Worm (Caenorhabditis elegans): ENCODE measurements around the gene srh-291.

The srh-291 gene

DNA sequence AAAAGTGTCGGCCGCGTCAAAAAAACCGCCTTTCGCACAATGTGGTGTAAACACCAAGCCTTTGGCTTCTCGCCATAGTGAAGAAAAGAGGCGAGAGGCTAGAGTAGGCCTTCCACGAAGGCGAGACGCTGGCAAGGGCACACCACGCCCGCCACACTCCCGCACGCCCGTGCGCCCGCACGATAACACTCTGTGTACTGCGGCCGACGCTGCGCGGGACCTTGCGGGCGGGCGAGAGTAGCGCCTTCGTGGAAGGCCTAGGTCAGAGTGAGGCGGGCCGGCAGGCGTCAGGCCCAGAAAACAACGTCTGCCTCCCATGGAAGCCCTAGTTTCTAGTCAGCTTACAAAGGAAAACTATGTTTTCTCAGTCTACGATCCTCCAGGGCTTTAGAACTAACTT, 6.7 kb downstream of the srh-291 start:
- TF ChIP-seq ces-1 (GFP tag; optimal IDR thresholded peaks at IDR 0.05) (no peak), zip-8 (tag; optimal IDR thresholded peaks at IDR 0.05) (no peak), nhr-2 (tag; optimal IDR thresholded peaks at IDR 0.05) (no peak), unc-39 (tag; optimal IDR thresholded peaks at IDR 0.05) (no peak), ceh-39 (tag; optimal IDR thresholded peaks at IDR 0.05) (no peak), sem-2 (GFP tag; optimal IDR thresholded peaks at IDR 0.05) (no peak), unc-62 (GFP tag; optimal IDR thresholded peaks at IDR 0.05) (no peak), elt-3 (tag; optimal IDR thresholded peaks at IDR 0.05) (no peak), ceh-43 (GFP tag; optimal IDR thresholded peaks at IDR 0.05) (no peak), drap-1 (GFP tag; optimal IDR thresholded peaks at IDR 0.05) (no peak), elt-1 (tag; optimal IDR thresholded peaks at IDR 0.05; ENCODE audit: borderline replicate concordance, insufficient read depth) (no peak), lin-32 (GFP tag; optimal IDR thresholded peaks at IDR 0.05) (no peak), lsy-2 (tag; optimal IDR thresholded peaks at IDR 0.05) (no peak), nhr-76 (tag; optimal IDR thresholded peaks at IDR 0.05) (no peak), unc-120 (tag; optimal IDR thresholded peaks at IDR 0.05; ENCODE audit: poor library complexity, severe bottlenecking) (no peak), ceh-83 (GFP tag; optimal IDR thresholded peaks at IDR 0.05) (no peak)

DNA sequence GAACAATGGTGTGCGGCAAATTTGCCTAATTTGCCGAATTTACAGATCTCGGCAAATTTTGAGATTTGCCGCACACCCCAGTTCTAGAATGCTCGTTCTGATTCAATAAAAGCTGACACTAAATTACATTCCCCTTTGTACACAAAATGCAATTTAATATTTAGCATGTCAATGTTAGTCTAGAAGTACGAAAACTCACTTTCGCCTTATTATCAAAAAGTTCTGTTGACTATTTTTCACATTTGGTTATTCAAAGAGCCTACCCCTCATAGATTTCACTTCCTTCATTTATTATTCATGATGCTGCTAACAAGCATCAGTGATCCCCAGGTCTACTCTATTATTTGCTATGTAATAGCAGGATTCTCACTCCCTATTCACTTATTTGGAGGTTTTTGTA, 13.1 kb downstream of the srh-291 start, which contains the start of gene srh-298:
Gene srh-298 (plus strand): TSS at position 301 of the 400 bp plus-strand sequence.
- no peak for TF ChIP-seq nhr-2 (tag; optimal IDR thresholded peaks at IDR 0.05)
- no peak for TF ChIP-seq lsy-2 (tag; optimal IDR thresholded peaks at IDR 0.05)
- no peak for TF ChIP-seq M03D4.4 (tag; optimal IDR thresholded peaks at IDR 0.05)
- no peak for TF ChIP-seq mep-1 (tag; optimal IDR thresholded peaks at IDR 0.05)
- TF ChIP-seq nhr-12 (tag; optimal IDR thresholded peaks at IDR 0.05) = no peak
- no peak for TF ChIP-seq blmp-1 (tag; optimal IDR thresholded peaks at IDR 0.05)
- no peak for TF ChIP-seq tbx-8 (GFP tag; optimal IDR thresholded peaks at IDR 0.05)
- TF ChIP-seq snpc-4 (tag; optimal IDR thresholded peaks at IDR 0.05) = no peak
- TF ChIP-seq lin-13 (tag; optimal IDR thresholded peaks at IDR 0.05) = no peak
- TF ChIP-seq ceh-39 (tag; optimal IDR thresholded peaks at IDR 0.05) = no peak
- no peak for TF ChIP-seq lin-32 (GFP tag; optimal IDR thresholded peaks at IDR 0.05)
- no peak for TF ChIP-seq nhr-28 (tag; optimal IDR thresholded peaks at IDR 0.05)
- TF ChIP-seq drap-1 (GFP tag; optimal IDR thresholded peaks at IDR 0.05) = no peak
- TF ChIP-seq elt-3 (tag; optimal IDR thresholded peaks at IDR 0.05) = no peak
- TF ChIP-seq cnd-1 (tag; optimal IDR thresholded peaks at IDR 0.05) = no peak
- TF ChIP-seq ham-2 (GFP tag; optimal IDR thresholded peaks at IDR 0.05) = no peak
- TF ChIP-seq unc-39 (tag; optimal IDR thresholded peaks at IDR 0.05) = no peak
- TF ChIP-seq ztf-11 (tag; optimal IDR thresholded peaks at IDR 0.05) = no peak
- TF ChIP-seq bed-3 (GFP tag; optimal IDR thresholded peaks at IDR 0.05) = no peak
- TF ChIP-seq mls-2 (tag; optimal IDR thresholded peaks at IDR 0.05) = no peak

DNA sequence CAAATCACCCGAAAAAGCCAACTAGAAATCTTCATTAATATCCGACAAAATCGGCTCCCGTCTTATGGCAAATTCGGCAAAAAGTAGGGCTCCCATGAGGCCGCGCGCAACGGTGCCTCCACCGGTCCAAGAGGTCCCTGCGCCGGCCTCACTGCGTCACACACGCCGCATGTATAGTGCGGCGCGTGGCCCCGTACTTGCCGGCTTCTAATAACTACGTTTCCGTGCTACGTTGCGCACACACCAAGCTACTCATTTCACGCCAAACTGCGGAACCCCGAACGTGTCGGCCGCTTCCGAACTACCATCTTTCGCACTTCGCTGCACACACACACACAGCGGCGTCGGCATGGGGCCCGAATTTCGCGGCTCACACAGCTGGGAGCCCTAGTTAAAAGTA, 14.3 kb downstream of the srh-291 start:
- TF ChIP-seq ham-2 (GFP tag; optimal IDR thresholded peaks at IDR 0.05) (no peak), ceh-43 (GFP tag; optimal IDR thresholded peaks at IDR 0.05) (no peak), lsy-2 (tag; optimal IDR thresholded peaks at IDR 0.05) (no peak), M03D4.4 (tag; optimal IDR thresholded peaks at IDR 0.05) (no peak), nhr-76 (tag; optimal IDR thresholded peaks at IDR 0.05) (no peak), elt-3 (tag; optimal IDR thresholded peaks at IDR 0.05) (no peak)

DNA sequence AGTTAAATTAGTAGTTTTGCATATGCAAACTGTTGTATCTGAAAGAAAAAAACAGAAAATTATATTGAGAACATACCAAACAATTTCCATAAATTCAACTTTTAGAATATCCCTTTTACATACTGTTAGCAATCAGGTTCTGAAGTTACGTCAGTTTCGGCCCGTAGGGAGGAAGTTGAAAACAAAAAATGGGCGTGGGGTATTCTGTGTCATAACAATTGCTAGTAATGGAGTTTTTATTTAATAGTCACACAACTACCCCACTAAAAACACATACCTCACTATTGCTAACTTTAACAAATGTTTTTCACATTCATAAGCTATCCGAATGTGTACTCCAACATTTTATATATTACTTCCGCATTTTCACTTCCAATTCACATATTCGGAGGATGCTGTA, 16.4 kb downstream of the srh-291 start, which contains the start of gene srh-300:
Gene srh-300 (plus strand): TSS at position 301 of the 400 bp plus-strand sequence.
- TF ChIP-seq elt-3 (tag; optimal IDR thresholded peaks at IDR 0.05) (no peak), ztf-11 (tag; optimal IDR thresholded peaks at IDR 0.05) (no peak), lin-32 (GFP tag; optimal IDR thresholded peaks at IDR 0.05) (no peak), bed-3 (GFP tag; optimal IDR thresholded peaks at IDR 0.05) (no peak), elt-1 (tag; optimal IDR thresholded peaks at IDR 0.05; ENCODE audit: borderline replicate concordance, insufficient read depth) (no peak), M03D4.4 (tag; optimal IDR thresholded peaks at IDR 0.05) (no peak), unc-62 (GFP tag; optimal IDR thresholded peaks at IDR 0.05) (no peak), flh-1 (GFP tag; optimal IDR thresholded peaks at IDR 0.05) (no peak), mep-1 (tag; optimal IDR thresholded peaks at IDR 0.05) (no peak)

DNA sequence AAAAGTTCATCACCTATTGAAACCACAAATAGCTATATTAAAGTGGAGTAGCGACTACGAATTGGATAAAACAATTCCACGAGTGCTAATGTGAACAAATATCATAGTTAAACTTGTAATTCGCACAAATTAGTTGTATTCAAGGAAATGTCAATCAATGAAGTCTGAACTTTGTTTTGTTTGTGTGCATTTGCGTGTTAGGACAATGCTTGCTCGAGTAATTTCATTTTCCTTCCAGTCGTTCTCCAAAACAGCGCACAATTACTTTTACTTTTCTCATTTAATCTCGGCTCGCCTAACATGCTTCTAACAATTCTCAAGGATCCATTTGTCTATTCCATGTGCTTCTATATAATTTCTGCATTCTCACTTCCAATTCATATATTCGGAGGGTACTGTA, 19.2 kb downstream of the srh-291 start, which contains the start of gene srh-301:
Gene srh-301 (plus strand): TSS at position 301 of the 400 bp plus-strand sequence.
- no peak for TF ChIP-seq lin-13 (tag; optimal IDR thresholded peaks at IDR 0.05)

All from whole organism, mixed stage, embryonic.